Worm (Caenorhabditis elegans) whole organism, mixed stage, embryonic: ENCODE data around the gene grd-11.

Experiments
- ceh-43 ChIP-seq: fragments of 200-800 bp; sonication (Bioruptor generic); optimal IDR thresholded peaks from 2 replicates; lab custom pipeline; 2018; ENCODE audit warnings: mild to moderate bottlenecking, missing genetic modification characterization, moderate library complexity, missing compliant biosample characterization
- mab-5 ChIP-seq: fragments of 150-350 bp; optimal IDR thresholded peaks from 2 replicates; lab custom pipeline; 2014; ENCODE audit warnings: missing biosample characterization, missing genetic modification characterization
- nhr-28 ChIP-seq: fragments of 150-350 bp; optimal IDR thresholded peaks from 2 replicates; lab custom pipeline; 2014; ENCODE audit warnings: missing biosample characterization, missing genetic modification characterization

ce11 chrV:20356472-20356871 lies at the start of gene grd-11:
- TF ChIP-seq nhr-28 (tag; lab: Kevin White, UChicago) (no peak), mab-5 (tag; lab: Kevin White, UChicago) (no peak), ceh-43 (GFP tag; lab: Kevin White, UChicago) (no peak)
